Worm (Caenorhabditis elegans) whole organism, L2 larva: ENCODE measurements around the gene srh-74.

Experiments used
- C34F6.9 ChIP-seq: fragments of 150-350 bp; optimal IDR thresholded peaks from 2 replicates; lab custom pipeline; 2014; ENCODE audit warnings: missing biosample characterization, missing genetic modification characterization
- F13H6.1 ChIP-seq: sonication (generic microtip); optimal IDR thresholded peaks from 2 replicates; lab custom pipeline; 2016; ENCODE audit warnings: missing genetic modification characterization, missing compliant biosample characterization
- R02D3.7 ChIP-seq: fragments of 150-350 bp; optimal IDR thresholded peaks from 2 replicates; lab custom pipeline; 2014; ENCODE audit warnings: missing biosample characterization, missing genetic modification characterization
- Y55F3AM.14 ChIP-seq: fragments of 200-800 bp; sonication (Bioruptor generic); optimal IDR thresholded peaks from 2 replicates; lab custom pipeline; 2018; ENCODE audit warnings: mild to moderate bottlenecking, missing genetic modification characterization, missing compliant biosample characterization
- ZK546.5 ChIP-seq: sonication (generic microtip); optimal IDR thresholded peaks from 2 replicates; lab custom pipeline; 2017; ENCODE audit warnings: missing biosample characterization, missing genetic modification characterization
- blmp-1 ChIP-seq: sonication (generic microtip); optimal IDR thresholded peaks from 2 replicates; lab custom pipeline; 2017; ENCODE audit warnings: missing genetic modification characterization, mild to moderate bottlenecking, missing compliant biosample characterization, antibody characterized with exemption, moderate library complexity; ENCODE audit not compliant: insufficient read depth
- ceh-82 ChIP-seq: fragments of 150-350 bp; optimal IDR thresholded peaks from 2 replicates; lab custom pipeline; 2014; ENCODE audit warnings: missing biosample characterization, missing genetic modification characterization
- crh-2 ChIP-seq: sonication (generic microtip); optimal IDR thresholded peaks from 2 replicates; lab custom pipeline; 2017; ENCODE audit warnings: missing biosample characterization, missing genetic modification characterization
- dmd-4 ChIP-seq: sonication (generic microtip); optimal IDR thresholded peaks from 2 replicates; lab custom pipeline; 2017; ENCODE audit warnings: missing biosample characterization, missing genetic modification characterization
- egl-27 ChIP-seq: sonication (generic microtip); optimal IDR thresholded peaks from 3 replicates; lab custom pipeline; 2017; ENCODE audit warnings: missing biosample characterization, missing genetic modification reagents, missing genetic modification characterization
- elt-1 ChIP-seq: fragments of 150-350 bp; optimal IDR thresholded peaks from 2 replicates; lab custom pipeline; 2014; ENCODE audit warnings: missing biosample characterization, missing genetic modification characterization
- fos-1 ChIP-seq: fragments of 150-350 bp; optimal IDR thresholded peaks from 2 replicates; lab custom pipeline; 2014; ENCODE audit warnings: missing biosample characterization, missing genetic modification characterization
- gmeb-1 ChIP-seq: fragments of 150-350 bp; optimal IDR thresholded peaks from 2 replicates; lab custom pipeline; 2014; ENCODE audit warnings: missing biosample characterization, missing genetic modification characterization
- lin-11 ChIP-seq: fragments of 150-350 bp; sonication (generic microtip); optimal IDR thresholded peaks from 2 replicates; lab custom pipeline; 2014; ENCODE audit warnings: missing biosample characterization, missing genetic modification characterization, inconsistent platforms, mixed read lengths
- lin-13 ChIP-seq: fragments of 150-350 bp; optimal IDR thresholded peaks from 2 replicates; lab custom pipeline; 2014; ENCODE audit warnings: missing biosample characterization, missing genetic modification reagents, missing genetic modification characterization
- lin-39 ChIP-seq: fragments of 150-350 bp; optimal IDR thresholded peaks from 2 replicates; lab custom pipeline; 2014; ENCODE audit warnings: missing biosample characterization, missing genetic modification reagents, missing genetic modification characterization
- lsy-2 ChIP-seq, 2 experiments: fragments of 150-350 bp in 1 of 2; sonication (generic microtip) in 1 of 2; optimal IDR thresholded peaks; 2 replicates each; lab custom pipeline; 2014 to 2017; ENCODE audit warnings: missing biosample characterization in 2 of 2, missing genetic modification characterization in 2 of 2
- mab-5 ChIP-seq: fragments of 150-350 bp; optimal IDR thresholded peaks from 2 replicates; lab custom pipeline; 2014; ENCODE audit warnings: missing biosample characterization, missing genetic modification characterization
- mdl-1 ChIP-seq, 2 experiments: fragments of 150-350 bp in 1 of 2; sonication (generic microtip) in 1 of 2; optimal IDR thresholded peaks; 2 replicates each; lab custom pipeline; 2017; ENCODE audit warnings: missing biosample characterization in 2 of 2, missing genetic modification characterization in 2 of 2
- nhr-10 ChIP-seq: sonication (generic microtip); optimal IDR thresholded peaks from 2 replicates; lab custom pipeline; 2017; ENCODE audit warnings: missing biosample characterization, missing genetic modification characterization
- nhr-12 ChIP-seq: fragments of 150-350 bp; optimal IDR thresholded peaks from 2 replicates; lab custom pipeline; 2014; ENCODE audit warnings: missing biosample characterization, missing genetic modification characterization
- nhr-129 ChIP-seq: fragments of 150-350 bp; optimal IDR thresholded peaks from 2 replicates; lab custom pipeline; 2014; ENCODE audit warnings: missing biosample characterization, missing genetic modification characterization
- nhr-21 ChIP-seq: fragments of 150-350 bp; optimal IDR thresholded peaks from 2 replicates; lab custom pipeline; 2014; ENCODE audit warnings: missing biosample characterization, missing genetic modification characterization
- nhr-23 ChIP-seq: fragments of 150-350 bp; optimal IDR thresholded peaks from 2 replicates; lab custom pipeline; 2014; ENCODE audit warnings: missing biosample characterization, missing genetic modification reagents, missing genetic modification characterization
- nhr-237 ChIP-seq: fragments of 150-350 bp; optimal IDR thresholded peaks from 2 replicates; lab custom pipeline; 2014; ENCODE audit warnings: missing biosample characterization, missing genetic modification characterization
- nhr-25 ChIP-seq: fragments of 150-350 bp; sonication (generic microtip); optimal IDR thresholded peaks from 3 replicates; lab custom pipeline; 2014; ENCODE audit warnings: missing biosample characterization, missing genetic modification characterization
- nhr-6 ChIP-seq: fragments of 150-350 bp; optimal IDR thresholded peaks from 2 replicates; lab custom pipeline; 2014; ENCODE audit warnings: missing biosample characterization, missing genetic modification characterization
- nhr-77 ChIP-seq: fragments of 150-350 bp; optimal IDR thresholded peaks from 2 replicates; lab custom pipeline; 2014; ENCODE audit warnings: missing biosample characterization, missing genetic modification characterization
- peb-1 ChIP-seq: fragments of 150-350 bp; optimal IDR thresholded peaks from 2 replicates; lab custom pipeline; 2014; ENCODE audit warnings: missing biosample characterization, missing genetic modification characterization
- skn-1 ChIP-seq: sonication (generic microtip); optimal IDR thresholded peaks from 2 replicates; lab custom pipeline; 2017; ENCODE audit warnings: missing biosample characterization, missing genetic modification characterization
- sma-3 ChIP-seq: sonication (generic microtip); optimal IDR thresholded peaks from 2 replicates; lab custom pipeline; 2016; ENCODE audit warnings: missing genetic modification reagents, missing genetic modification characterization, missing compliant biosample characterization
- sma-9 ChIP-seq, 2 experiments: fragments of 150-350 bp in 1 of 2; sonication (generic microtip) in 1 of 2; optimal IDR thresholded peaks; 2 replicates each; lab custom pipeline; 2014 to 2016; ENCODE audit warnings: missing genetic modification characterization in 2 of 2, mild to moderate bottlenecking in 1 of 2, missing biosample characterization in 1 of 2, missing compliant biosample characterization in 1 of 2, missing genetic modification reagents in 1 of 2, moderate library complexity in 1 of 2
- unc-55 ChIP-seq: fragments of 150-350 bp; sonication (generic microtip); optimal IDR thresholded peaks from 3 replicates; lab custom pipeline; 2014; ENCODE audit warnings: missing biosample characterization, missing genetic modification reagents, missing genetic modification characterization
- unc-62 ChIP-seq: fragments of 150-350 bp; optimal IDR thresholded peaks from 2 replicates; lab custom pipeline; 2014; ENCODE audit warnings: missing biosample characterization, missing genetic modification reagents, missing genetic modification characterization
- zag-1 ChIP-seq: fragments of 150-350 bp; optimal IDR thresholded peaks from 2 replicates; lab custom pipeline; 2014; ENCODE audit warnings: missing biosample characterization, missing genetic modification characterization
- ztf-11 ChIP-seq: sonication (generic microtip); optimal IDR thresholded peaks from 2 replicates; lab custom pipeline; 2017; ENCODE audit warnings: missing biosample characterization, missing genetic modification characterization
- ztf-4 ChIP-seq: fragments of 150-350 bp; optimal IDR thresholded peaks from 2 replicates; lab custom pipeline; 2014; ENCODE audit warnings: missing biosample characterization, missing genetic modification characterization

srh-74 gene

DNA sequence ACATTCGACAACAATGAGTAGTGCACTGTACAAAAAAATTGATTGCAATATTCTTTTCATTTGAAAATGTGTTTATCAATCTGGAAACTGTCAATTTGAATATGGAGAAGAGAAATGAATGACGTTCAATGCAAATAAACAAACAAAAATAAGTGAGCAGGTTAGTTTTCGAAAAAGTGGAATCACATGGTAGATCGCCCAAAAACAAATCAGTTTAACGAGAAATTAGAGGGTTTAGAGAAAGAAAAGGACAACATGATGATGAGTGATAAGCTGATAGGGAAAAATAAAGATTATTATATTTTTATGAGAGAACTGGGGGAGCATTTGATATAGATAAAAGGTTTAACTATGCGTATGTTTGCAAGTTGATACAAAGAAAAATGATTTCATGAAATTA lies 20.7 kb upstream of the srh-74 start, which contains the start of gene T04C12.8:
T04C12.8 (minus strand) TSS at position 82 of the 400 bp plus-strand sequence.
- TF ChIP-seq F13H6.1 (peak; percentile 31), nhr-25 (tag; lab: Kevin White, UChicago) (peak; percentile 13), lsy-2 (tag; optimal IDR thresholded peaks at IDR 0.05; lab: Kevin White, UChicago) (peak in 1 of 2 experiments; percentile 46), crh-2 (tag; lab: Kevin White, UChicago) (peak; percentile 62), sma-3 (GFP tag; lab: Kevin White, UChicago) (peak; percentile 11), nhr-21 (tag; lab: Kevin White, UChicago) (peak; percentile 5), fos-1 (tag; lab: Kevin White, UChicago) (peak; percentile 86), egl-27 (peak; percentile 15), peb-1 (no peak), sma-9 (GFP tag; optimal IDR thresholded peaks at IDR 0.05; lab: Kevin White, UChicago) (peak; percentile 51), sma-9 (tag; optimal IDR thresholded peaks at IDR 0.05; lab: Kevin White, UChicago) (no peak), gmeb-1 (peak; percentile 18), mdl-1 (tag; optimal IDR thresholded peaks at IDR 0.05; lab: Kevin White, UChicago) (peak in 1 of 2 experiments; percentile 33), skn-1 (tag; lab: Kevin White, UChicago) (peak; percentile 78), nhr-6 (tag; lab: Kevin White, UChicago) (no peak), blmp-1 (tag; lab: Kevin White, UChicago) (no peak)
- TF ChIP-seq, all 48 proteins: peak for 12

DNA sequence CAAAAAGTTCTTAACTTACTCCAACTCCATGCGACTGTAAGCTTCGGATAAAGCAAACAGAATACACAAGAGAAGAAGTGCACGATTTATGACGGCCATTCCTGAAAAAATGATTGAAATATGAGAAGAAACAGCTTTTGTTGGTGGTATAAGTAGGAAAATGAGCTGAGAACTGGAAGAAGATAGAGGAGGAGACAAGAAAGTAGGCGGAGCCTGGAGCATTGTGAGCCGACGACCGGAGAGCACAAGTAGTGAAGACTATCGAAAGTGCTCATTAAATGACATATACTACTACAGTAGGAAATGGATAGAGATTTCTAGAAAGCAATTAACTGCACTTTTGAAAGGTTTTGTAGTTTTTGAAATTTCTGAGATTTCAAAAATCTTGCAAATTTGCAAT lies 16.9 kb upstream of the srh-74 start, which contains the start of gene nlp-80:
nlp-80 (minus strand) TSS at position 101 of the 400 bp plus-strand sequence.
- TF ChIP-seq nhr-23 (no peak), nhr-12 (tag; lab: Kevin White, UChicago) (no peak), ceh-82 (tag; lab: Kevin White, UChicago) (no peak)

DNA sequence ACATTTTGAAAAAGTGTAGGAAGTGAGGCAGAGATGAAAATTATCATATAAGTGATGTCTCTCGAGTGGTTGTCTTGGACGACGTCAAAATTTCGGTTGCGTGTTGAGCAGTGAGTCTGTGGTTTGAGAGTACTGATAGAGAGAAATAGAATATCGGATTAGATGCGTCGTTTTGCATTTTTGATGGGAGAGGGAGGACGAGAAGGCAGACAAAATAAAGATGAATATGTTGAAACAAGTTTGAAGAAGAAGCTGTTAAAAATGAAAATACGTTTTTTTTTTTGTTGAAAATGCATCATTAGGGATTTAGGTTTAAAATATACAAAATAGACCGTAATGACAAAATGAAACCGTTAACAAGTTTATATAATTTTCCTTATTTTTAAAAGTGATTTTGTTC lies 14.5 kb upstream of the srh-74 start, which contains the start of gene T04C12.9:
T04C12.9 (minus strand) TSS at position 101 of the 400 bp plus-strand sequence.
- TF ChIP-seq unc-55 (GFP tag; lab: Kevin White, UChicago) (peak; percentile 34), nhr-10 (no peak), nhr-77 (tag; lab: Kevin White, UChicago) (no peak)

DNA sequence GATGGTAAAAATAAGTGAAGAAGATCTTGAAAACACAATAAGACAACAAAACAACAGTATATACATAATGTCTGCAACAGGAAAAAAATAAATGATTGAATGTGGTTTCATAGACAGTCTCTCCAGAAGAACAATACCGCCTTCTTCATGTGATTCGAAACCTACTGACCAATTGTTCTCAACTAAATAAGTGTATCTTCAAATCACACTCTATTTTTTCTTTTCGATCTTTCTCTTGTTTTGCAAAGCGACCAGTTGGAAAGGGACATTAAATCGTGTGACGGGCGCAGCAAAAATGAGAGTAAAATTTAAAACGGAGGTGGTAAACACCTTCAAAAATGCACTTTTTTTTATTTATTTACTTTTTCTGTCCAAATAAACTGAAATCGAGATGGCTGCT lies 13.3 kb upstream of the srh-74 start:
- TF ChIP-seq nhr-25 (tag; lab: Kevin White, UChicago): peak; percentile 23
- TF ChIP-seq nhr-129: peak; percentile 6
- TF ChIP-seq lsy-2 (tag; optimal IDR thresholded peaks at IDR 0.05; lab: Kevin White, UChicago): no peak
- TF ChIP-seq, all 48 proteins: peak for 2

DNA sequence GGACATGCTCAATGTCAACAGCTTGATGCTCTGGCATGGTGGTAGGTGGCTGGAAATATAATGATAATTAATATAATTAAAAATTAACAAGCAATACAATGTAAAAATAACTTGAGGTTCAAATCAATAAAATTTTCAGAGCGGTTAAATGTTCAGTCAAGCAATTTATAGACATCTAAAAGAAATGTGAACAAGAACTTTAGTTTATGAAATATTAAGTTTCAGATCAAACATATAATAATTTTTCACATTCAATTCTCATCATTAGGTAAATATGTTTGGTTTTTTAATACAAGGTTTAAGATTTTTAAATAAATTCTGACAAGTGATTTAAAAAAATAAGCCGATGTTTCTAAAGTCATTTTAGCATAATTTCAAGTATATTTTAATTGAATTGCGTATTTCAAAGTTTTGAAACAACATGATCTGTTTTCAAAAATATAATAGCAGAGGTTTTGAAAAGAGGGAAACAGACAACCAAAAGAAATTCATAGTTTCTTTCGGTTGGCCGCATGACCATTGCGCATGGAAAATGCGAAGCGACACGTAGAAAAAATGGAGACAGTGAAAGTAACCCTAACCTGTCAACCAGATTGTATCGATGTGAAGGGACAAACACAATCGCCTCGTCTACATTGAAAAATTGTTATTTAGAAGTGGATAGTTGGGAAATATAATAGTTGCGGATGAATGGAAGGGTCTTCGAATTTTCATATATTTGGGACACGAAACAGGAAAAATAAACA lies 11.8 kb upstream of the srh-74 start, which contains the start of gene T04C12.11:
T04C12.11 (minus strand) TSS at position 51 of the 746 bp plus-strand sequence.
- TF ChIP-seq zag-1: no peak
- TF ChIP-seq unc-62 (GFP tag; lab: Kevin White, UChicago): no peak
- TF ChIP-seq nhr-10: no peak
- TF ChIP-seq R02D3.7 (tag; lab: Kevin White, UChicago): no peak
- no peak for TF ChIP-seq nhr-23
- no peak for TF ChIP-seq elt-1 (tag; lab: Kevin White, UChicago)
- no peak for TF ChIP-seq sma-9 (GFP tag; optimal IDR thresholded peaks at IDR 0.05; lab: Kevin White, UChicago)
- TF ChIP-seq sma-9 (tag; optimal IDR thresholded peaks at IDR 0.05; lab: Kevin White, UChicago): no peak
- TF ChIP-seq nhr-12 (tag; lab: Kevin White, UChicago): no peak
- peak; percentile 64 for TF ChIP-seq nhr-25 (tag; lab: Kevin White, UChicago)
- TF ChIP-seq nhr-77 (tag; lab: Kevin White, UChicago): no peak
- peak; percentile 58 for TF ChIP-seq nhr-129
- TF ChIP-seq lin-13 (GFP tag; lab: Kevin White, UChicago): no peak
- no peak for TF ChIP-seq ZK546.5 (tag; lab: Kevin White, UChicago)
- no peak for TF ChIP-seq ztf-11 (tag; lab: Kevin White, UChicago)
- no peak for TF ChIP-seq ceh-82 (tag; lab: Kevin White, UChicago)
- no peak for TF ChIP-seq nhr-237
- no peak for TF ChIP-seq mdl-1 (tag; optimal IDR thresholded peaks at IDR 0.05; lab: Kevin White, UChicago)
- no peak for TF ChIP-seq ztf-4 (tag; lab: Kevin White, UChicago)
- no peak for TF ChIP-seq C34F6.9
- TF ChIP-seq crh-2 (tag; lab: Kevin White, UChicago): peak; percentile 69
- no peak for TF ChIP-seq unc-55 (GFP tag; lab: Kevin White, UChicago)
- TF ChIP-seq blmp-1 (tag; lab: Kevin White, UChicago): peak; percentile 95
- TF ChIP-seq mab-5 (tag; lab: Kevin White, UChicago): no peak
- no peak for TF ChIP-seq lin-11 (tag; lab: Kevin White, UChicago)
- no peak for TF ChIP-seq lin-39 (tag; lab: Kevin White, UChicago)
- TF ChIP-seq fos-1 (tag; lab: Kevin White, UChicago): peak; percentile 12
- no peak for TF ChIP-seq Y55F3AM.14 (GFP tag; lab: Kevin White, UChicago)
- TF ChIP-seq dmd-4: no peak
- TF ChIP-seq nhr-6 (tag; lab: Kevin White, UChicago): peak; percentile 13
- TF ChIP-seq, all 48 proteins: peak for 6
